Worm (Caenorhabditis elegans) whole organism, mixed stage, embryonic: ENCODE data around the gene parg-2.
A peak's percentile ranks its signal among the peaks of the same experiment; 100 is the strongest.

Experiments
- M03D4.4 ChIP-seq: sonication (generic microtip); optimal IDR thresholded peaks from 2 replicates; lab custom pipeline; 2017; ENCODE audit warnings: mild to moderate bottlenecking, missing genetic modification characterization, missing compliant biosample characterization
- bed-3 ChIP-seq: fragments of 200-800 bp; sonication (Bioruptor generic); optimal IDR thresholded peaks from 3 replicates; lab custom pipeline; 2018; ENCODE audit warnings: mild to moderate bottlenecking, missing genetic modification characterization, moderate library complexity, missing compliant biosample characterization
- blmp-1 ChIP-seq: fragments of 150-350 bp; optimal IDR thresholded peaks from 2 replicates; lab custom pipeline; 2014; ENCODE audit warnings: missing biosample characterization, missing genetic modification characterization
- ceh-39 ChIP-seq: fragments of 150-350 bp; optimal IDR thresholded peaks from 2 replicates; lab custom pipeline; 2014; ENCODE audit warnings: missing biosample characterization, missing genetic modification characterization
- ceh-83 ChIP-seq: fragments of 200-800 bp; sonication (Bioruptor generic); optimal IDR thresholded peaks from 2 replicates; lab custom pipeline; 2018; ENCODE audit warnings: mild to moderate bottlenecking, missing genetic modification characterization, missing compliant biosample characterization
- ces-1 ChIP-seq: fragments of 150-350 bp; optimal IDR thresholded peaks from 2 replicates; lab custom pipeline; 2014; ENCODE audit warnings: missing biosample characterization, missing genetic modification reagents, missing genetic modification characterization
- cnd-1 ChIP-seq: fragments of 200-800 bp; sonication (Bioruptor generic); optimal IDR thresholded peaks from 2 replicates; lab custom pipeline; 2018; ENCODE audit warnings: mild to moderate bottlenecking, missing genetic modification characterization, missing compliant biosample characterization
- drap-1 ChIP-seq: fragments of 200-800 bp; sonication (Bioruptor generic); optimal IDR thresholded peaks from 3 replicates; lab custom pipeline; 2018; ENCODE audit warnings: mild to moderate bottlenecking, missing genetic modification characterization, missing compliant biosample characterization
- elt-1 ChIP-seq: sonication (generic microtip); optimal IDR thresholded peaks from 2 replicates; lab custom pipeline; 2017; ENCODE audit warnings: missing genetic modification characterization, mild to moderate bottlenecking, missing compliant biosample characterization, antibody characterized with exemption, moderate library complexity, borderline replicate concordance; ENCODE audit not compliant: insufficient read depth
- elt-3 ChIP-seq: fragments of 150-350 bp; optimal IDR thresholded peaks from 2 replicates; lab custom pipeline; 2014; ENCODE audit warnings: missing biosample characterization, missing genetic modification characterization
- flh-1 ChIP-seq: fragments of 200-800 bp; sonication (Bioruptor generic); optimal IDR thresholded peaks from 2 replicates; lab custom pipeline; 2018; ENCODE audit warnings: mild to moderate bottlenecking, missing genetic modification characterization, moderate library complexity, missing compliant biosample characterization
- ham-2 ChIP-seq: fragments of 200-800 bp; sonication (Bioruptor generic); optimal IDR thresholded peaks from 2 replicates; lab custom pipeline; 2018; ENCODE audit warnings: mild to moderate bottlenecking, missing genetic modification characterization, missing compliant biosample characterization
- hlh-1 ChIP-seq: fragments of 150-350 bp; optimal IDR thresholded peaks from 2 replicates; lab custom pipeline; 2014; ENCODE audit warnings: missing biosample characterization, missing genetic modification reagents, missing genetic modification characterization
- lin-13 ChIP-seq: fragments of 150-350 bp; optimal IDR thresholded peaks from 2 replicates; lab custom pipeline; 2014; ENCODE audit warnings: missing biosample characterization, missing genetic modification characterization
- lin-32 ChIP-seq: fragments of 200-800 bp; sonication (Bioruptor generic); optimal IDR thresholded peaks from 2 replicates; lab custom pipeline; 2018; ENCODE audit warnings: mild to moderate bottlenecking, missing genetic modification characterization, missing compliant biosample characterization
- lsy-2 ChIP-seq: fragments of 150-350 bp; optimal IDR thresholded peaks from 2 replicates; lab custom pipeline; 2014; ENCODE audit warnings: missing biosample characterization, missing genetic modification characterization
- mab-5 ChIP-seq: fragments of 150-350 bp; optimal IDR thresholded peaks from 2 replicates; lab custom pipeline; 2014; ENCODE audit warnings: missing biosample characterization, missing genetic modification characterization
- nhr-12 ChIP-seq: fragments of 150-350 bp; optimal IDR thresholded peaks from 2 replicates; lab custom pipeline; 2014; ENCODE audit warnings: missing biosample characterization, missing genetic modification characterization
- nhr-2 ChIP-seq: fragments of 150-350 bp; optimal IDR thresholded peaks from 2 replicates; lab custom pipeline; 2014; ENCODE audit warnings: missing biosample characterization, missing genetic modification characterization
- nhr-28 ChIP-seq: fragments of 150-350 bp; optimal IDR thresholded peaks from 2 replicates; lab custom pipeline; 2014; ENCODE audit warnings: missing biosample characterization, missing genetic modification characterization
- nhr-76 ChIP-seq: sonication (generic microtip); optimal IDR thresholded peaks from 2 replicates; lab custom pipeline; 2017; ENCODE audit warnings: missing biosample characterization, missing genetic modification characterization
- pha-4 ChIP-seq: fragments of 150-350 bp; optimal IDR thresholded peaks from 2 replicates; lab custom pipeline; 2018; ENCODE audit warnings: missing biosample characterization, missing genetic modification reagents, missing genetic modification characterization
- sem-2 ChIP-seq: fragments of 200-800 bp; sonication (Bioruptor generic); optimal IDR thresholded peaks from 2 replicates; lab custom pipeline; 2018; ENCODE audit warnings: mild to moderate bottlenecking, missing genetic modification characterization, missing compliant biosample characterization
- snpc-4 ChIP-seq: fragments of 150-350 bp; optimal IDR thresholded peaks from 2 replicates; lab custom pipeline; 2014; ENCODE audit warnings: missing biosample characterization, missing genetic modification characterization
- sptf-1 ChIP-seq: sonication (generic microtip); optimal IDR thresholded peaks from 2 replicates; lab custom pipeline; 2017; ENCODE audit warnings: mild to moderate bottlenecking, missing genetic modification characterization, moderate library complexity, missing compliant biosample characterization
- tbx-8 ChIP-seq: fragments of 200-800 bp; sonication (Bioruptor generic); optimal IDR thresholded peaks from 2 replicates; lab custom pipeline; 2018; ENCODE audit warnings: mild to moderate bottlenecking, missing genetic modification characterization, moderate library complexity, missing compliant biosample characterization
- unc-120 ChIP-seq: sonication (generic microtip); optimal IDR thresholded peaks from 2 replicates; lab custom pipeline; 2017; ENCODE audit warnings: missing genetic modification characterization, missing compliant biosample characterization; ENCODE audit not compliant: poor library complexity, severe bottlenecking
- unc-39 ChIP-seq: fragments of 150-350 bp; optimal IDR thresholded peaks from 2 replicates; lab custom pipeline; 2014; ENCODE audit warnings: missing biosample characterization, missing genetic modification characterization
- unc-62 ChIP-seq: fragments of 150-350 bp; optimal IDR thresholded peaks from 2 replicates; lab custom pipeline; 2014; ENCODE audit warnings: missing biosample characterization, missing genetic modification reagents, missing genetic modification characterization
- zip-8 ChIP-seq: fragments of 150-350 bp; optimal IDR thresholded peaks from 2 replicates; lab custom pipeline; 2014; ENCODE audit warnings: missing biosample characterization, missing genetic modification characterization
- ztf-11 ChIP-seq: fragments of 150-350 bp; optimal IDR thresholded peaks from 2 replicates; lab custom pipeline; 2014; ENCODE audit warnings: missing biosample characterization, missing genetic modification characterization

parg-2 gene

ce11 chrIV:8737354-8737753 lies 22.4 kb upstream of the parg-2 start:
- TF ChIP-seq M03D4.4 (tag; lab: Kevin White, UChicago) (no peak), snpc-4 (tag; lab: Kevin White, UChicago) (no peak), pha-4 (tag; lab: Kevin White, UChicago) (peak; percentile 35), unc-120 (tag; lab: Kevin White, UChicago) (peak; percentile 10), unc-39 (tag; lab: Kevin White, UChicago) (no peak), lin-13 (tag; lab: Kevin White, UChicago) (no peak), hlh-1 (peak; percentile 11), nhr-76 (no peak)

ce11 chrIV:8730469-8730868 lies 15.5 kb upstream of the parg-2 start, which contains the start of gene F21D5.3:
Gene F21D5.3 (plus strand): TSS chrIV:8730815.
- no peak for TF ChIP-seq sptf-1 (tag; lab: Kevin White, UChicago)
- TF ChIP-seq lin-13 (tag; lab: Kevin White, UChicago): no peak
- TF ChIP-seq drap-1 (GFP tag; lab: Kevin White, UChicago): no peak
- TF ChIP-seq nhr-28: no peak
- TF ChIP-seq, all 35 proteins: peak for 0

ce11 chrIV:8729636-8730035 lies 14.7 kb upstream of the parg-2 start:
- no peak for TF ChIP-seq lsy-2 (tag; lab: Kevin White, UChicago)
- no peak for TF ChIP-seq flh-1 (GFP tag; lab: Kevin White, UChicago)
- TF ChIP-seq ces-1: no peak
- TF ChIP-seq unc-39 (tag; lab: Kevin White, UChicago): no peak
- TF ChIP-seq bed-3 (GFP tag; lab: Kevin White, UChicago): no peak
- TF ChIP-seq mab-5 (tag; lab: Kevin White, UChicago): no peak
- TF ChIP-seq zip-8 (tag; lab: Kevin White, UChicago): no peak
- TF ChIP-seq pha-4 (tag; lab: Kevin White, UChicago): no peak
- no peak for TF ChIP-seq cnd-1 (tag; lab: Kevin White, UChicago)

ce11 chrIV:8728122-8728521 lies 13.2 kb upstream of the parg-2 start, which contains the start of gene otub-3:
Gene otub-3 (plus strand): TSS chrIV:8728177.
- TF ChIP-seq hlh-1 (no peak), lsy-2 (tag; lab: Kevin White, UChicago) (no peak), lin-32 (no peak), unc-62 (GFP tag; lab: Kevin White, UChicago) (no peak), ces-1 (no peak), sem-2 (GFP tag; lab: Kevin White, UChicago) (no peak), nhr-2 (tag; lab: Kevin White, UChicago) (no peak), tbx-8 (GFP tag; lab: Kevin White, UChicago) (no peak), nhr-76 (no peak), zip-8 (tag; lab: Kevin White, UChicago) (no peak), lin-13 (tag; lab: Kevin White, UChicago) (no peak), mab-5 (tag; lab: Kevin White, UChicago) (no peak), ceh-39 (no peak), flh-1 (GFP tag; lab: Kevin White, UChicago) (no peak), snpc-4 (tag; lab: Kevin White, UChicago) (no peak)

- TF ChIP-seq pha-4 (tag; lab: Kevin White, UChicago): no peak
- TF ChIP-seq flh-1 (GFP tag; lab: Kevin White, UChicago): no peak
- no peak for TF ChIP-seq ceh-83 (GFP tag; lab: Kevin White, UChicago)
- TF ChIP-seq M03D4.4 (tag; lab: Kevin White, UChicago): no peak
- TF ChIP-seq ces-1: no peak
- TF ChIP-seq nhr-12: no peak
- TF ChIP-seq ham-2 (GFP tag; lab: Kevin White, UChicago): no peak
- no peak for TF ChIP-seq hlh-1
- TF ChIP-seq nhr-2 (tag; lab: Kevin White, UChicago): no peak
- TF ChIP-seq unc-62 (GFP tag; lab: Kevin White, UChicago): no peak
- no peak for TF ChIP-seq elt-3 (tag; lab: Kevin White, UChicago)
- no peak for TF ChIP-seq nhr-28
- TF ChIP-seq zip-8 (tag; lab: Kevin White, UChicago): no peak
- TF ChIP-seq elt-1 (tag; lab: Kevin White, UChicago): no peak
- TF ChIP-seq sptf-1 (tag; lab: Kevin White, UChicago): no peak
- no peak for TF ChIP-seq ztf-11 (tag; lab: Kevin White, UChicago)
- TF ChIP-seq blmp-1 (tag; lab: Kevin White, UChicago): no peak
These were observed 10.4 kb upstream of the parg-2 start, which contains the start of gene pgm-3 for ce11 chrIV:8725345-8725744. Gene pgm-3 (plus strand): TSS chrIV:8725722.
